Worm (Caenorhabditis elegans): ENCODE measurements around the gene T05C7.9.

DNA sequence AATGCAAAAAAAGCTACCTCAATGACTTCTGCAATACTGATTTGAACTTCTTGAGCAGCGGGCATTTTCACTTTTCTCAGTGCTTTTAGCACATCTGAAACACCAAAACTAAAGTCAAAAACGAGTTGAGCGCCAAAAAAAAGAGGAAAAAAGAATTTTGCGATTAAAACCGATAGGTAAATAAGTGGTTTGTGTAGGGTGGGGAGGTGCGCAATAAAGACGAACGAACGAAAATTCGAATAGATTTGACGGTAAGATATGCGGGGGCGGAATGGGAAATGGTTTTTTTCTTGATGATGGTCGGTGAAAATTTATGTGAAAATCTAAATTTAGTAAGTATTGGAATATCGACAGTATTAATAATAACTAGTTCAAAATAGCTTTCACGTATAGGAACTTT is 30.3 kb upstream of the T05C7.9 start, which contains the start of gene frm-5.1:
- no peak for TF ChIP-seq hnd-1 (tag; optimal IDR thresholded peaks at IDR 0.05)
- TF ChIP-seq hmbx-1 (tag; optimal IDR thresholded peaks at IDR 0.05): no peak
- TF ChIP-seq hmg-4 (GFP tag; optimal IDR thresholded peaks at IDR 0.05): no peak
- TF ChIP-seq pes-1 (GFP tag; IDR thresholded peaks at IDR 0.05): no peak
- TF ChIP-seq sea-1 (GFP tag; conservative IDR thresholded peaks at IDR 0.05): no peak
- TF ChIP-seq tbx-11 (GFP tag; IDR thresholded peaks at IDR 0.05): no peak
- no peak for TF ChIP-seq ceh-13 (GFP tag; optimal IDR thresholded peaks at IDR 0.05)
- TF ChIP-seq ama-1 (optimal IDR thresholded peaks at IDR 0.05): no peak
- TF ChIP-seq flt-1 (GFP tag; IDR thresholded peaks at IDR 0.05): no peak
- TF ChIP-seq F13C5.2 (tag; optimal IDR thresholded peaks at IDR 0.05): no peak
- no peak for TF ChIP-seq ceh-36 (tag; optimal IDR thresholded peaks at IDR 0.05)
- TF ChIP-seq scrt-1 (GFP tag; IDR thresholded peaks at IDR 0.05): no peak
